Fruit fly (Drosophila melanogaster): ENCODE results near the gene Ir21a.

Gene Ir21a

dm6 chr2L:21587-21986 lies 3.4 kb downstream of the Ir21a start:
- TF ChIP-seq CG8478 (optimal IDR thresholded peaks at IDR 0.05) (no peak), CTCF (optimal IDR thresholded peaks at IDR 0.05) (no peak)

dm6 chr2L:5560-5959 lies 19.4 kb downstream of the Ir21a start:
- TF ChIP-seq CTCF (optimal IDR thresholded peaks at IDR 0.05) (no peak), CG8478 (optimal IDR thresholded peaks at IDR 0.05) (no peak)

All from S2 (cell line).